In the genomic region with DNA sequence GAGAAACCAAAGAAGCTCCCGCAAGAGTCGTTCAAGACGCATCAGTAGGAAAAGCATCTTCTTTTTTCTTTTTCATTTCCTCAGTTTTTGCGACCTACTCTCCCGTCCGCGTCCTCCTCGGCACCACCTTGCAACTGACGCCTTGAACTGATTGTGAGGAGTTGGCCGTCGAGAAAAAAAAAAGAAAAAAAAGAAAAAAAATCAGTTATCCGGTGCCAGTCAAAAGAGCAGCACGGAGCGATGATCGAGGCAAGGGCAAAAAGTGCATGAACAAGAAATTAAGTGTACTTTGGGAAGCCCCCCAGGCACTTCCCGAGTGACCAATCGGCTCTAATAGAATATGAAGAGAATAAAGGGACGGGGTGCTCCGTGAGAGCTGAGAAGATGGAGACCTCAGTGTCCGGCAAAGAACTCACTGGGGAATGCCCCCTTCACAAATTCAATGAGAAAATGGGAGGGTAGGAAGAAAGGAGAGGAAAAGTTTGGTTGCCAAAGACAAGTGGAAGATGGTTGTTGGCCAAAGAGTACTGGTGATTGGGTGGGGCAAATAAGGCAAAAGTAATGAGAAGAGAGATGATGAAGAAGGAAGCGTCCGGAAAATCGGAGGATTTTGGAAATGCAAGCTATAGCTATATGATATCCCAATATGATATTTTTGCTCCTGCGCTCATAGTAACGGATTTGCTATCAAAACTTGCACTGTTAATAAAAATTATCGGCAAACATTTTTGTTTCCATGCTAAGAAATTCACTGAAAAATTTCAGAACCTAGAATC, we compare ENCODE assay signal across 2 worm cellular contexts.
TF ChIP-seq lines count a peak whose summit lies in the region.

No protein-coding gene starts in this region.

TF ChIP-seq in whole organism, L2 larva, 48 proteins besides CTCF, POLR2A, EP300 and RAD21 (continued from another document):
- no peak for TF ChIP-seq nhr-77 (tag; optimal IDR thresholded peaks at IDR 0.05; lab: Kevin White, UChicago)
- peak in 1 of 2 experiments; percentile 21 for TF ChIP-seq lsy-2 (tag; optimal IDR thresholded peaks at IDR 0.05; lab: Kevin White, UChicago)
- TF ChIP-seq skn-1 (tag; optimal IDR thresholded peaks at IDR 0.05; lab: Kevin White, UChicago): no peak
- TF ChIP-seq fos-1 (tag; optimal IDR thresholded peaks at IDR 0.05; lab: Kevin White, UChicago): no peak
- TF ChIP-seq elt-3 (tag; optimal IDR thresholded peaks at IDR 0.05; lab: Kevin White, UChicago): no peak
- TF ChIP-seq Y55F3AM.14 (GFP tag; optimal IDR thresholded peaks at IDR 0.05; lab: Kevin White, UChicago): no peak
- TF ChIP-seq lin-11 (tag; optimal IDR thresholded peaks at IDR 0.05; lab: Kevin White, UChicago): peak; percentile 0
- TF ChIP-seq ZK546.5 (tag; optimal IDR thresholded peaks at IDR 0.05; lab: Kevin White, UChicago): no peak
- no peak for TF ChIP-seq nhr-11 (tag; optimal IDR thresholded peaks at IDR 0.05; lab: Kevin White, UChicago)
- TF ChIP-seq alr-1 (tag; optimal IDR thresholded peaks at IDR 0.05; lab: Kevin White, UChicago): no peak
TF ChIP-seq in whole organism, L2 larva: peak in this region for 3.

TF ChIP-seq in whole organism, L4 larva, 104 proteins besides CTCF, POLR2A, EP300 and RAD21 (continued from another document):
- TF ChIP-seq sdz-12 (GFP tag; optimal IDR thresholded peaks at IDR 0.05; lab: Kevin White, UChicago): no peak
- TF ChIP-seq hmg-1.1 (GFP tag; IDR thresholded peaks at IDR 0.05; lab: Robert Waterston, UW): 0 out of 2 replicates have a peak, but pooled peaks have one; percentile 32
